Fruit fly (Drosophila melanogaster): ENCODE measurements around the gene CG3815.

The CG3815 gene

DNA sequence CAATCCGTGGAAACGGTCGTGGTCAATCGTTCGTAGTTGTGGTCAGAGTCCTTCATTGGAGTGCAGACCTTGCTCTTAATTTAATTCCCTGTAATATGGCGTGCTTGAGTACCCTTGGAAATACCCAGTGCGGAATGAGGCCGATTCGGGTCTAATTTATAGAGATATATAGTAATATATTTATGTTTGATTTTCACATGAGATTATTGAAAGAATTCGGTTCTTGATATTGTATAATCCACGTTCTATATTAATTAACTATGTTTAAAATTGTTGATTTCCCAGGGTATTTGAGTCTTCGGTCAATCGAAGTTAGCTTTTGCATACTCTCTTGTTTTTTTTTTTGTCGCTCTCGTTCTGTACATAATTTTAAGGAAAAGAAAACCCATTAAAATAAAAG is 48.1 kb downstream of the CG3815 start (continued):
- peak; percentile 43 for TF ChIP-seq CG10631 (GFP tag; optimal IDR thresholded peaks at IDR 0.05)
- no peak for TF ChIP-seq CG11762 (GFP tag; optimal IDR thresholded peaks at IDR 0.05; ENCODE audit: insufficient read depth)
- TF ChIP-seq lz (GFP tag; optimal IDR thresholded peaks at IDR 0.05) = peak; percentile 13
- TF ChIP-seq Sox15 (GFP tag; optimal IDR thresholded peaks at IDR 0.05) = no peak
- no peak for TF ChIP-seq CG16779 (tag; optimal IDR thresholded peaks at IDR 0.05)
- TF ChIP-seq acj6 (GFP tag; optimal IDR thresholded peaks at IDR 0.05) = peak; percentile 50
- TF ChIP-seq CG10669 (GFP tag; optimal IDR thresholded peaks at IDR 0.05) = peak; percentile 39
- TF ChIP-seq vri (GFP tag; optimal IDR thresholded peaks at IDR 0.05) = peak; percentile 14
- no peak for TF ChIP-seq fkh (GFP tag; optimal IDR thresholded peaks at IDR 0.05)
- TF ChIP-seq fd59A (GFP tag; optimal IDR thresholded peaks at IDR 0.05) = no peak
- peak; percentile 27 for TF ChIP-seq CG6792 (GFP tag; optimal IDR thresholded peaks at IDR 0.05)
- TF ChIP-seq CG6808 (GFP tag; optimal IDR thresholded peaks at IDR 0.05) = no peak
- no peak for TF ChIP-seq Ets21C (GFP tag; optimal IDR thresholded peaks at IDR 0.05)
- TF ChIP-seq Smox (GFP tag; optimal IDR thresholded peaks at IDR 0.05) = peak; percentile 50
- peak; percentile 32; the same call in 1 of the 3 replicates for TF ChIP-seq CG6163 (GFP tag; IDR thresholded peaks at IDR 0.05)
- TF ChIP-seq Eip78C (GFP tag) = peak; percentile 81
- peak; percentile 40 for TF ChIP-seq CG32006 (GFP tag; optimal IDR thresholded peaks at IDR 0.05)
- peak; percentile 33 for TF ChIP-seq pdm3 (GFP tag; optimal IDR thresholded peaks at IDR 0.05)
- TF ChIP-seq CG11902 (GFP tag; optimal IDR thresholded peaks at IDR 0.05) = no peak
- TF ChIP-seq Hr39 (GFP tag; optimal IDR thresholded peaks at IDR 0.05) = peak; percentile 13
- no peak for TF ChIP-seq svp (GFP tag)
- TF ChIP-seq CG4318 (GFP tag; optimal IDR thresholded peaks at IDR 0.05) = no peak
- peak; percentile 28 for TF ChIP-seq CG8632 (GFP tag; optimal IDR thresholded peaks at IDR 0.05)
- no peak for TF ChIP-seq Hr4 (GFP tag; optimal IDR thresholded peaks at IDR 0.05)
- TF ChIP-seq Blimp-1 (GFP tag; optimal IDR thresholded peaks at IDR 0.05) = no peak
- TF ChIP-seq cyc (GFP tag; optimal IDR thresholded peaks at IDR 0.05) = peak; percentile 16

DNA sequence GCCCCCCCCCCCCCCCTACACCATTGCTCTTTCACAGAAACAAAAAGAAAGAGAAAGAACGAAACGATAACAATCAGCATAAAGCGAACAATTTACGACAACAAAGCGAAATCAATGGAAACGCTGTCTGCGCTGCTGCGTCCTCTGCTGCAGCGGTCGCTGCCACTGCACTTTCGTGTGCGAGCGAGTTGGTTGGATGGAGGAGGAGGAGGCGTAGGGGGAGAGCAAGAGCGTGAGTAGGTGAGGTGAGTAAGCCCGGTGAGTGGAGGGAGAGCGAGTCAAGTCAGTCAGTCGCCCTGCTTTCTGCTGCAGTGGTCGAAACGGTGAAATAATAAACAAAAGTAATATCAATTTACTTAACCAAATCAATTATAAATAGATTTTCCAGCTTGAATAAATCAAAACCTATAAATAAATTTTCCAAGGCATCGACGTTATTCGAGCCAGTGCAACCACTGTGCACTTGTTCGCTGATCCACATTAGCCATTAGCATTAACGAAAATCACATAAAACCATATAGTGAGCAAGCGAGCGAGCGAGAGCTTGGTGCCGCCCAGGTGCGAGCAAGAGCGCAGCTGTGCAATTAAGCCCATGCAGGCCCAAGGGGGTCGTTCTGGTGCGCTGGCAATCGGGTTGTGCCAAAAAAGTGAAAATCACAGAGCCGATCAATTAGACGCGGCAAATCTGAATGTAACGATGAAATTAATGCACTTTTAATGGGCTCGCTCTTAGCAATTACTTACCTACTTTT is 48.8 kb downstream of the CG3815 start:
- TF ChIP-seq CG11762 (GFP tag; optimal IDR thresholded peaks at IDR 0.05; ENCODE audit: insufficient read depth) = peak; percentile 75
- TF ChIP-seq Blimp-1 (GFP tag; optimal IDR thresholded peaks at IDR 0.05) = peak; percentile 47
- TF ChIP-seq Eip78C (GFP tag) = peak; percentile 97
- peak; percentile 39 to 44 for TF ChIP-seq salr (GFP tag; optimal IDR thresholded peaks at IDR 0.05)
- TF ChIP-seq CG16779 (tag; optimal IDR thresholded peaks at IDR 0.05) = peak; percentile 23
- peak; percentile 77 for TF ChIP-seq CG32006 (GFP tag; optimal IDR thresholded peaks at IDR 0.05)
- TF ChIP-seq CG6792 (GFP tag; optimal IDR thresholded peaks at IDR 0.05) = peak; percentile 88
- peak; percentile 93 for TF ChIP-seq Sox102F (GFP tag; optimal IDR thresholded peaks at IDR 0.05)
- TF ChIP-seq dsx (GFP tag; optimal IDR thresholded peaks at IDR 0.05; ENCODE audit: poor library complexity, severe bottlenecking) = peak; percentile 36
- peak; percentile 79 for TF ChIP-seq Eip93F (GFP tag; optimal IDR thresholded peaks at IDR 0.05)
- peak; percentile 78 for TF ChIP-seq CG8632 (GFP tag; optimal IDR thresholded peaks at IDR 0.05)
- TF ChIP-seq topi (GFP tag; optimal IDR thresholded peaks at IDR 0.05) = peak; percentile 96
- TF ChIP-seq net (GFP tag; optimal IDR thresholded peaks at IDR 0.05) = peak; percentile 88
- peak; percentile 99 for TF ChIP-seq svp (GFP tag)
- TF ChIP-seq CG4318 (GFP tag; optimal IDR thresholded peaks at IDR 0.05) = peak; percentile 66
- peak; percentile 57 for TF ChIP-seq Hr38 (GFP tag; optimal IDR thresholded peaks at IDR 0.05)
- peak; percentile 95 for TF ChIP-seq CG6163 (GFP tag; IDR thresholded peaks at IDR 0.05)
- TF ChIP-seq Hr4 (GFP tag; optimal IDR thresholded peaks at IDR 0.05) = peak; percentile 84
- TF ChIP-seq CG11902 (GFP tag; optimal IDR thresholded peaks at IDR 0.05) = peak; percentile 73
- TF ChIP-seq CG8119 (GFP tag; IDR thresholded peaks at IDR 0.05) = peak; percentile 94
- peak; percentile 29 for TF ChIP-seq CG3032 (tag; optimal IDR thresholded peaks at IDR 0.05)
- peak; percentile 87 for TF ChIP-seq CG3919 (GFP tag; optimal IDR thresholded peaks at IDR 0.05)
- peak; percentile 62 for TF ChIP-seq CG6854 (GFP tag; optimal IDR thresholded peaks at IDR 0.05)
- TF ChIP-seq Met (GFP tag; optimal IDR thresholded peaks at IDR 0.05) = peak; percentile 94
- TF ChIP-seq CG9139 (GFP tag; optimal IDR thresholded peaks at IDR 0.05) = peak; percentile 26
- TF ChIP-seq Sox15 (GFP tag; optimal IDR thresholded peaks at IDR 0.05) = peak; percentile 69
- peak; percentile 90 for TF ChIP-seq CG31627 (GFP tag; optimal IDR thresholded peaks at IDR 0.05)
- TF ChIP-seq dac (GFP tag; optimal IDR thresholded peaks at IDR 0.05) = peak; percentile 76
- peak; percentile 91 for TF ChIP-seq CG11294 (GFP tag; IDR thresholded peaks at IDR 0.05)
- TF ChIP-seq achi (GFP tag; optimal IDR thresholded peaks at IDR 0.05) = peak; percentile 86
- peak; percentile 85 for TF ChIP-seq Lpt (GFP tag; optimal IDR thresholded peaks at IDR 0.05)
- peak; percentile 89 for TF ChIP-seq cyc (GFP tag; optimal IDR thresholded peaks at IDR 0.05)
- peak; percentile 94 for TF ChIP-seq Smox (GFP tag; optimal IDR thresholded peaks at IDR 0.05)
- TF ChIP-seq lz (GFP tag; optimal IDR thresholded peaks at IDR 0.05) = peak; percentile 89
- TF ChIP-seq CG8319 (GFP tag; optimal IDR thresholded peaks at IDR 0.05) = peak; percentile 64
- peak; percentile 33 for TF ChIP-seq fkh (GFP tag; optimal IDR thresholded peaks at IDR 0.05)
- peak; percentile 88 for TF ChIP-seq Ets21C (GFP tag; optimal IDR thresholded peaks at IDR 0.05)
- TF ChIP-seq esn (GFP tag; optimal IDR thresholded peaks at IDR 0.05) = peak; percentile 93
